Worm (Caenorhabditis elegans) whole organism, L1 larva: Measurements from ENCODE around the gene C03B1.3.

Experiments
- C04F5.9 ChIP-seq: sonication (generic microtip); optimal IDR thresholded peaks from 2 replicates; lab custom pipeline; 2016; ENCODE audit warnings: missing genetic modification characterization, missing compliant biosample characterization
- C16A3.4 ChIP-seq: fragments of 150-350 bp; optimal IDR thresholded peaks from 2 replicates; lab custom pipeline; 2014; ENCODE audit warnings: missing biosample characterization, missing genetic modification characterization
- aha-1 ChIP-seq: fragments of 150-350 bp; optimal IDR thresholded peaks from 2 replicates; lab custom pipeline; 2014; ENCODE audit warnings: missing biosample characterization, missing genetic modification characterization
- aly-2 ChIP-seq: fragments of 150-350 bp; optimal IDR thresholded peaks from 2 replicates; lab custom pipeline; 2014; ENCODE audit warnings: missing biosample characterization, missing genetic modification characterization
- ceh-8 ChIP-seq: fragments of 200-800 bp; sonication (Bioruptor generic); optimal IDR thresholded peaks from 2 replicates; lab custom pipeline; 2018; ENCODE audit warnings: mild to moderate bottlenecking, missing genetic modification characterization, moderate library complexity, missing compliant biosample characterization
- ceh-82 ChIP-seq, 3 experiments: fragments of 150-350 bp in 1 of 3; sonication (generic microtip) in 2 of 3; optimal IDR thresholded peaks; 2 replicates each; lab custom pipeline; 2014 to 2017; ENCODE audit warnings: missing biosample characterization in 3 of 3, missing genetic modification characterization in 3 of 3
- ceh-88 ChIP-seq: fragments of 200-800 bp; sonication (Bioruptor generic); IDR thresholded peaks from 2 replicates; pipeline ENCODE4 v1.3.6; 2022; ENCODE audit warnings: missing genetic modification characterization, missing compliant biosample characterization
- dsc-1 ChIP-seq: sonication (generic microtip); optimal IDR thresholded peaks from 2 replicates; lab custom pipeline; 2016; ENCODE audit warnings: mild to moderate bottlenecking, missing genetic modification characterization, missing compliant biosample characterization
- efl-3 ChIP-seq: fragments of 200-800 bp; sonication (Bioruptor generic); optimal IDR thresholded peaks from 2 replicates; lab custom pipeline; 2018; ENCODE audit warnings: mild to moderate bottlenecking, missing genetic modification characterization, missing compliant biosample characterization
- elt-3 ChIP-seq, 6 experiments: fragments of 150-350 bp in 1 of 6; sonication (generic microtip); optimal IDR thresholded peaks; 2 replicates each; lab custom pipeline; 2017 to 2018; ENCODE audit warnings: missing biosample characterization in 6 of 6, missing genetic modification characterization in 6 of 6, inconsistent platforms in 1 of 6
- fkh-8 ChIP-seq: sonication (generic microtip); optimal IDR thresholded peaks from 2 replicates; lab custom pipeline; 2016; ENCODE audit warnings: mild to moderate bottlenecking, missing genetic modification characterization, missing compliant biosample characterization
- irx-1 ChIP-seq: sonication (generic microtip); optimal IDR thresholded peaks from 2 replicates; lab custom pipeline; 2016; ENCODE audit warnings: missing genetic modification characterization, missing compliant biosample characterization
- lin-13 ChIP-seq: fragments of 150-350 bp; optimal IDR thresholded peaks from 2 replicates; lab custom pipeline; 2014; ENCODE audit warnings: missing biosample characterization, missing genetic modification reagents, missing genetic modification characterization
- lin-14 ChIP-seq: fragments of 200-800 bp; sonication (Bioruptor generic); optimal IDR thresholded peaks from 2 replicates; lab custom pipeline; 2018; ENCODE audit warnings: mild to moderate bottlenecking, missing genetic modification characterization, moderate library complexity, missing compliant biosample characterization
- lin-15B ChIP-seq: fragments of 150-350 bp; sonication (generic microtip); optimal IDR thresholded peaks from 3 replicates; lab custom pipeline; 2014; ENCODE audit warnings: missing biosample characterization, missing genetic modification characterization
- lin-39 ChIP-seq: fragments of 150-350 bp; optimal IDR thresholded peaks from 2 replicates; lab custom pipeline; 2014; ENCODE audit warnings: missing biosample characterization, missing genetic modification reagents, missing genetic modification characterization
- lsy-2 ChIP-seq, 2 experiments: fragments of 150-350 bp; optimal IDR thresholded peaks; 2 replicates each; lab custom pipeline; 2014; ENCODE audit warnings: missing biosample characterization in 2 of 2, missing genetic modification characterization in 2 of 2
- mdl-1 ChIP-seq, 2 experiments: fragments of 150-350 bp; optimal IDR thresholded peaks; 2 replicates each; lab custom pipeline; 2014 to 2017; ENCODE audit warnings: missing biosample characterization in 2 of 2, missing genetic modification characterization in 2 of 2, inconsistent platforms in 1 of 2
- nhr-11 ChIP-seq: fragments of 150-350 bp; optimal IDR thresholded peaks from 2 replicates; lab custom pipeline; 2014; ENCODE audit warnings: missing biosample characterization, missing genetic modification characterization
- nhr-12 ChIP-seq: sonication (generic microtip); optimal IDR thresholded peaks from 2 replicates; lab custom pipeline; 2017; ENCODE audit warnings: missing biosample characterization, missing genetic modification characterization
- nhr-19 ChIP-seq: fragments of 200-800 bp; sonication (Bioruptor generic); conservative IDR thresholded peaks from 2 replicates; pipeline ENCODE4 v1.3.6; 2022; ENCODE audit warnings: missing genetic modification characterization, missing compliant biosample characterization
- nhr-20 ChIP-seq: sonication (generic microtip); optimal IDR thresholded peaks from 2 replicates; lab custom pipeline; 2016; ENCODE audit warnings: mild to moderate bottlenecking, missing genetic modification characterization, missing compliant biosample characterization
- nhr-237 ChIP-seq: fragments of 150-350 bp; optimal IDR thresholded peaks from 2 replicates; lab custom pipeline; 2014; ENCODE audit warnings: missing biosample characterization, missing genetic modification characterization
- nhr-28 ChIP-seq: fragments of 150-350 bp; optimal IDR thresholded peaks from 2 replicates; lab custom pipeline; 2014; ENCODE audit warnings: missing biosample characterization, missing genetic modification characterization
- nhr-71 ChIP-seq: sonication (generic microtip); optimal IDR thresholded peaks from 2 replicates; lab custom pipeline; 2016; ENCODE audit warnings: mild to moderate bottlenecking, missing genetic modification characterization, moderate library complexity, missing compliant biosample characterization
- nhr-76 ChIP-seq: sonication (generic microtip); optimal IDR thresholded peaks from 2 replicates; lab custom pipeline; 2017; ENCODE audit warnings: missing biosample characterization, missing genetic modification characterization
- nhr-85 ChIP-seq: sonication (generic microtip); peaks from one replicate; lab custom pipeline; 2016; ENCODE audit warnings: missing genetic modification characterization, inconsistent platforms, missing compliant biosample characterization
- pag-3 ChIP-seq: sonication (generic microtip); optimal IDR thresholded peaks from 2 replicates; lab custom pipeline; 2017; ENCODE audit warnings: missing genetic modification characterization, mild to moderate bottlenecking, missing compliant biosample characterization, antibody characterized with exemption, borderline replicate concordance; ENCODE audit not compliant: insufficient read depth
- rnt-1 ChIP-seq: sonication (generic microtip); optimal IDR thresholded peaks from 2 replicates; lab custom pipeline; 2016; ENCODE audit warnings: mild to moderate bottlenecking, missing genetic modification characterization, moderate library complexity, missing compliant biosample characterization
- sox-4 ChIP-seq: sonication (generic microtip); optimal IDR thresholded peaks from 2 replicates; lab custom pipeline; 2016; ENCODE audit warnings: missing genetic modification characterization, missing compliant biosample characterization
- tbx-2 ChIP-seq: sonication (generic microtip); optimal IDR thresholded peaks from 2 replicates; lab custom pipeline; 2016; ENCODE audit warnings: missing genetic modification characterization, missing compliant biosample characterization
- tlp-1 ChIP-seq: fragments of 150-350 bp; optimal IDR thresholded peaks from 2 replicates; lab custom pipeline; 2014; ENCODE audit warnings: missing biosample characterization, missing genetic modification characterization
- unc-30 ChIP-seq: sonication (generic microtip); optimal IDR thresholded peaks from 2 replicates; lab custom pipeline; 2017; ENCODE audit warnings: missing biosample characterization, missing genetic modification characterization
- unc-62 ChIP-seq: fragments of 150-350 bp; optimal IDR thresholded peaks from 2 replicates; lab custom pipeline; 2014; ENCODE audit warnings: missing biosample characterization, missing genetic modification reagents, missing genetic modification characterization
- zag-1 ChIP-seq: fragments of 150-350 bp; optimal IDR thresholded peaks from 2 replicates; lab custom pipeline; 2014; ENCODE audit warnings: missing biosample characterization, missing genetic modification characterization
- ztf-11 ChIP-seq, 2 experiments: sonication (generic microtip); optimal IDR thresholded peaks; 2 replicates each; lab custom pipeline; 2016 to 2017; ENCODE audit warnings: missing genetic modification characterization in 2 of 2, missing biosample characterization in 1 of 2, missing compliant biosample characterization in 1 of 2

The C03B1.3 gene

DNA sequence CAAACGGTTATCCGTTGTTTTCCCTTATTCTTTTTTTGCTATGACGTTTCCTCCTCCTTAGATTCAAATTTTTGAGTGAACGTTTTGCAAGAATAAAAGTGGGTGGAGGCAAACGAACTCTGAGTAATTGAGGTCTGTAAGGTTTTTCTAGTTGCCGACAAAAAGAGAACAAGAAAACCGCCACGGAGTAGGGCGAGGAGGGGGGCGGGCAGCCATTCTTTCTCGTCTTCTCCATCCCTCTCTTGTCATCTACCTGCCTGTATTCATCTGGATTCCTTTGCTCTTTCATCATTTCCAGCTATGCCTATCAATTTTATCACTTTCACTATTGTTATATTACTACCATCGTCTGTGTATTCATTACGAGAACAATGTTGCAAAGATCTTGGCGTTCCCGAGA is 19.4 kb downstream of the C03B1.3 start, which contains the start of gene igdb-3:
TSS of gene igdb-3 (plus strand) at position 301 of the 400 bp plus-strand sequence.
- no peak for TF ChIP-seq nhr-76 (tag; lab: Kevin White, UChicago)
- TF ChIP-seq tbx-2 (tag; lab: Kevin White, UChicago) = no peak
- TF ChIP-seq nhr-237 = no peak
- TF ChIP-seq fkh-8 (tag; lab: Kevin White, UChicago) = no peak
- TF ChIP-seq mdl-1 (tag; optimal IDR thresholded peaks at IDR 0.05; lab: Kevin White, UChicago) = no peak
- TF ChIP-seq pag-3 (tag; lab: Kevin White, UChicago) = no peak
- no peak for TF ChIP-seq nhr-20 (tag; lab: Kevin White, UChicago)
- TF ChIP-seq sox-4 (tag; lab: Kevin White, UChicago) = no peak
- no peak for TF ChIP-seq lin-13 (GFP tag; lab: Kevin White, UChicago)
- TF ChIP-seq irx-1 (tag; lab: Kevin White, UChicago) = no peak
- TF ChIP-seq lin-15B = no peak

DNA sequence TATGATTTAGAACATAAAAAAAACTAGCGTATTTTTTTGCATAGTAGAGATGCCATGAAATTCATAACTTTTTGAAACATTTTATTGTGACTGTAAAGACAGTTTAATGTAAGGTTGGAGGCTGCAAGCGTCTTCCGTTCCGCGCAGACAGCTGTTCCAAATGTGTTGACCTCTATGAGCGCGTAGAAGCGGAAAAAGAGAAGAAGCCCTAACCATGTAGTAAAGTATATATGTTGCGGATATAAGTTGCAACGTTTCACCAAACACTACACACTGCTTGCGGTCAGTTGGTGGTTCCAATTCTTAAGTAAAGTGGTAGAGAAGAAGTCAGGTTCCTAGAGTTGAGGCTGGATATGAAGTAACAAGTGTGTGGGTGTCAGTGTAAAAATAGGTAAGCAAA is 22.8 kb downstream of the C03B1.3 start:
- TF ChIP-seq lsy-2 (tag; optimal IDR thresholded peaks at IDR 0.05; lab: Kevin White, UChicago) = no peak

DNA sequence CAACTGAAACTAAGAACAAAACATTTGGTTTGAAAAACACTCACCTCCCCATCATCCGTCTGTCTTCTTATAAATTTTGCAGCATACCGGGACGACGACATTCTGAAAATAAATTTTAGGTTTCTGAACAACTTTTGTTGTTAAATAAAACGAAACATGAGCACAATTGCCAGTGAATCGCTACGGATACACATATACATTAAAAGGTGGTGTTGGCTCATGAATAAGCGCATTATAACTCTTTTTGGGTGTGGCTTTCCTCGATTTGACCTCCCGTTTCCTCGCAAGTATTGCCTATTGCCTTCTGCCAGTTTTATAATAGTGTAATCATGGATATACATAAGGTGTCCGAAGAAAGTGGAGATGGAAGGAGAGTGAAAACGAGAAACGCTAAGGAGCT is 25.7 kb downstream of the C03B1.3 start, which contains the start of gene igcm-2:
TSS of gene igcm-2 (minus strand) at position 101 of the 400 bp plus-strand sequence.
- TF ChIP-seq zag-1 (no peak), ztf-11 (tag; optimal IDR thresholded peaks at IDR 0.05; lab: Kevin White, UChicago) (no peak), ceh-88 (GFP tag; lab: Robert Waterston, UW) (no peak), dsc-1 (tag; lab: Kevin White, UChicago) (no peak), nhr-28 (tag; lab: Kevin White, UChicago) (no peak), ceh-8 (GFP tag; lab: Kevin White, UChicago) (no peak), nhr-85 (tag; lab: Kevin White, UChicago) (no peak), nhr-71 (tag; lab: Kevin White, UChicago) (no peak), elt-3 (tag; optimal IDR thresholded peaks at IDR 0.05; lab: Kevin White, UChicago) (no peak), C04F5.9 (tag; lab: Kevin White, UChicago) (no peak), ceh-82 (tag; optimal IDR thresholded peaks at IDR 0.05; lab: Kevin White, UChicago) (no peak), irx-1 (tag; lab: Kevin White, UChicago) (no peak), lin-39 (tag; lab: Kevin White, UChicago) (no peak)

DNA sequence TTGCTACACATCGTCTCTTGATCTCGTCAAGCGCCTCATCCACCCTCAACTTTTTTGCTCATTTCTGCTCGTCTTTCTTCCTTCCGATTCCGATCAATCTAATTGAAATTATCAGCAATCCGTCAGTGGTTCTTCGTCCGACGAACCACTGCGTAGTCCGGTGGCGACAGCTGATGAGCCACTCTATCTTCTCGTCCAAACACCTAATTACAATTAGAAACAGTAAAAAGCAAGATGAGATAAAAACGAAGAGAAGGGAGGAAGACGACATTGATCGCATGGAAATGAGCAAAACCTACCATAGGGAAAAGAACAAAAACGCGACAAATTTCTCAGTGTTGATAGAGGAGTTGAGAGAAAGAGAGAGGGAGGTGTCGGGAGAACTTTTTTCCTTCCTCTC is 33.6 kb downstream of the C03B1.3 start:
- no peak for TF ChIP-seq nhr-12 (tag; lab: Kevin White, UChicago)
- no peak for TF ChIP-seq fkh-8 (tag; lab: Kevin White, UChicago)
- TF ChIP-seq unc-62 (GFP tag; lab: Kevin White, UChicago) = no peak
- TF ChIP-seq ceh-82 (tag; optimal IDR thresholded peaks at IDR 0.05; lab: Kevin White, UChicago) = no peak
- TF ChIP-seq lin-15B = no peak
- TF ChIP-seq lin-14 = peak; percentile 49
- TF ChIP-seq aha-1 = no peak
- no peak for TF ChIP-seq ceh-8 (GFP tag; lab: Kevin White, UChicago)
- TF ChIP-seq unc-30 = no peak
- TF ChIP-seq rnt-1 (tag; lab: Kevin White, UChicago) = peak; percentile 57
- TF ChIP-seq tlp-1 (tag; lab: Kevin White, UChicago) = no peak
- TF ChIP-seq nhr-19 (GFP tag; lab: Robert Waterston, UW) = no peak
- no peak for TF ChIP-seq C16A3.4 (tag; lab: Kevin White, UChicago)
- peak; percentile 17 for TF ChIP-seq nhr-71 (tag; lab: Kevin White, UChicago)
- no peak for TF ChIP-seq efl-3 (GFP tag; lab: Kevin White, UChicago)
- TF ChIP-seq lin-39 (tag; lab: Kevin White, UChicago) = no peak
- no peak for TF ChIP-seq nhr-11
- TF ChIP-seq aly-2 (tag; lab: Kevin White, UChicago) = no peak
- TF ChIP-seq, all 84 proteins: peak for 3
